Fruit fly (Drosophila melanogaster) whole organism, embryonic: ENCODE measurements around the gene wap.

Experiments
- Adf1 ChIP-seq: fragments of 200-800 bp; sonication (Bioruptor generic); IDR thresholded peaks from 2 replicates; pipeline ENCODE4 v1.3.6; 2022; ENCODE audit warnings: missing biosample characterization, missing genetic modification characterization
- B-H1 ChIP-seq: fragments of 200-800 bp; sonication (Bioruptor generic); IDR thresholded peaks from 3 replicates; pipeline ENCODE4 v1.3.6; 2022; ENCODE audit warnings: missing biosample characterization, missing genetic modification characterization
- BEAF-32 ChIP-seq: fragments of 200-800 bp; sonication (Bioruptor generic); optimal IDR thresholded peaks from 3 replicates; lab custom pipeline; 2017; ENCODE audit warnings: missing biosample characterization, missing genetic modification characterization, mild to moderate bottlenecking, moderate library complexity, missing genetic modification reagents
- Bgb ChIP-seq: fragments of 200-800 bp; sonication (Bioruptor generic); IDR thresholded peaks from 2 replicates; pipeline ENCODE4 v1.3.6; 2022; ENCODE audit warnings: missing biosample characterization, missing genetic modification characterization; ENCODE audit not compliant: partially characterized antibody
- CG10267 ChIP-seq: fragments of 200-800 bp; sonication (Bioruptor generic); optimal IDR thresholded peaks from 2 replicates; lab custom pipeline; 2018; ENCODE audit warnings: missing biosample characterization, mild to moderate bottlenecking, missing genetic modification characterization, moderate library complexity
- CG10274 ChIP-seq: fragments of 200-800 bp; sonication (Bioruptor generic); optimal IDR thresholded peaks from 3 replicates; lab custom pipeline; 2017; ENCODE audit warnings: missing biosample characterization, mild to moderate bottlenecking, missing genetic modification characterization
- CG10431 ChIP-seq: fragments of 200-800 bp; sonication (Bioruptor generic); optimal IDR thresholded peaks from 3 replicates; lab custom pipeline; 2018; ENCODE audit warnings: missing biosample characterization, mild to moderate bottlenecking, missing genetic modification characterization
- CG10654 ChIP-seq: fragments of 200-800 bp; sonication (Bioruptor generic); optimal IDR thresholded peaks from 2 replicates; lab custom pipeline; 2016; ENCODE audit warnings: missing biosample characterization, missing genetic modification characterization
- CG12219 ChIP-seq: fragments of 200-800 bp; sonication (Bioruptor generic); optimal IDR thresholded peaks from 3 replicates; lab custom pipeline; 2018; ENCODE audit warnings: missing biosample characterization, mild to moderate bottlenecking, missing genetic modification characterization
- CG14014 ChIP-seq: fragments of 200-800 bp; sonication (Bioruptor generic); IDR thresholded peaks from 2 replicates; pipeline ENCODE4 v1.3.6; 2022; ENCODE audit warnings: missing biosample characterization, missing genetic modification characterization
- CG14050 ChIP-seq: fragments of 200-800 bp; sonication (Bioruptor generic); IDR thresholded peaks from 3 replicates; pipeline ENCODE4 v1.3.6; 2022; ENCODE audit warnings: missing biosample characterization, missing genetic modification characterization
- CG14860 ChIP-seq: fragments of 200-800 bp; sonication (Bioruptor generic); IDR thresholded peaks from 3 replicates; pipeline ENCODE4 v1.3.6; 2022; ENCODE audit warnings: missing biosample characterization, missing genetic modification characterization; ENCODE audit not compliant: partially characterized antibody
- CG15601 ChIP-seq: fragments of 200-800 bp; sonication (Bioruptor generic); optimal IDR thresholded peaks from 3 replicates; lab custom pipeline; 2019; ENCODE audit warnings: missing biosample characterization, mild to moderate bottlenecking, missing genetic modification characterization, moderate library complexity
- CG17612 ChIP-seq: fragments of 200-800 bp; sonication (Bioruptor generic); IDR thresholded peaks from 2 replicates; pipeline ENCODE4 v1.3.6; 2022; ENCODE audit warnings: missing biosample characterization, missing genetic modification characterization
- CG4617 ChIP-seq: fragments of 200-800 bp; sonication (Bioruptor generic); optimal IDR thresholded peaks from 3 replicates; lab custom pipeline; 2016; ENCODE audit warnings: missing biosample characterization, missing genetic modification characterization, borderline replicate concordance
- CG4707 ChIP-seq: fragments of 200-800 bp; sonication (Bioruptor generic); optimal IDR thresholded peaks from 2 replicates; lab custom pipeline; 2018; ENCODE audit warnings: missing biosample characterization, mild to moderate bottlenecking, missing genetic modification characterization, moderate library complexity
- CG7372 ChIP-seq: fragments of 200-800 bp; sonication (Bioruptor generic); IDR thresholded peaks from 2 replicates; pipeline ENCODE4 v1.3.6; 2022; ENCODE audit warnings: missing biosample characterization, missing genetic modification characterization
- CG7963 ChIP-seq: fragments of 200-800 bp; sonication (Bioruptor generic); IDR thresholded peaks from 3 replicates; pipeline ENCODE4 v1.3.6; 2022; ENCODE audit warnings: missing biosample characterization, missing genetic modification characterization; ENCODE audit not compliant: partially characterized antibody
- CG8924 ChIP-seq: fragments of 200-800 bp; optimal IDR thresholded peaks from 3 replicates; lab custom pipeline; 2019; ENCODE audit warnings: missing biosample characterization, mild to moderate bottlenecking, missing genetic modification characterization, moderate library complexity
- CrebB ChIP-seq: fragments of 200-800 bp; sonication (Bioruptor generic); optimal IDR thresholded peaks from 3 replicates; lab custom pipeline; 2018; ENCODE audit warnings: missing biosample characterization, mild to moderate bottlenecking, missing genetic modification characterization
- Dp ChIP-seq: fragments of 200-800 bp; sonication (Bioruptor generic); optimal IDR thresholded peaks from 2 replicates; lab custom pipeline; 2018; ENCODE audit warnings: missing biosample characterization, mild to moderate bottlenecking, missing genetic modification characterization, moderate library complexity
- H15 ChIP-seq: fragments of 200-800 bp; sonication (Bioruptor generic); IDR thresholded peaks from 3 replicates; pipeline ENCODE4 v1.3.6; 2022; ENCODE audit warnings: missing biosample characterization, missing genetic modification characterization
- HLH4C ChIP-seq: fragments of 200-800 bp; sonication (Bioruptor generic); IDR thresholded peaks from 3 replicates; pipeline ENCODE4 v1.3.6; 2022; ENCODE audit warnings: missing biosample characterization, missing genetic modification characterization; ENCODE audit not compliant: partially characterized antibody
- Lpt ChIP-seq: fragments of >200 bp; optimal IDR thresholded peaks from 2 replicates; lab custom pipeline; 2018; ENCODE audit warnings: missing biosample characterization, missing genetic modification characterization
- Mad ChIP-seq: fragments of 200-800 bp; sonication (Bioruptor generic); optimal IDR thresholded peaks from 2 replicates; lab custom pipeline; 2016; ENCODE audit warnings: missing biosample characterization, missing genetic modification characterization
- Med ChIP-seq: fragments of 200-800 bp; sonication (Bioruptor generic); peaks from one replicate; lab custom pipeline; 2016; ENCODE audit warnings: missing biosample characterization, missing genetic modification characterization, mild to moderate bottlenecking, inconsistent platforms, moderate library complexity
- Myb ChIP-seq: fragments of 200-800 bp; sonication (Bioruptor generic); optimal IDR thresholded peaks from 2 replicates; lab custom pipeline; 2016; ENCODE audit warnings: missing biosample characterization, missing genetic modification characterization
- Nf-YC ChIP-seq: fragments of 200-800 bp; optimal IDR thresholded peaks from 3 replicates; lab custom pipeline; 2019; ENCODE audit warnings: missing biosample characterization, mild to moderate bottlenecking, missing genetic modification characterization, moderate library complexity
- Opbp ChIP-seq: fragments of 200-800 bp; sonication (Bioruptor generic); IDR thresholded peaks from 3 replicates; pipeline ENCODE4 v1.3.6; 2022; ENCODE audit warnings: missing biosample characterization, missing genetic modification characterization; ENCODE audit not compliant: partially characterized antibody
- Pdp1 ChIP-seq, 2 experiments: fragments of 200-800 bp; sonication (Bioruptor generic); optimal IDR thresholded peaks; 3 replicates each; lab custom pipeline; 2016; ENCODE audit warnings: missing biosample characterization in 2 of 2, missing genetic modification characterization in 2 of 2, mild to moderate bottlenecking in 1 of 2, moderate library complexity in 1 of 2
- Scr ChIP-seq: fragments of 200-800 bp; sonication (Bioruptor generic); IDR thresholded peaks from 2 replicates; pipeline ENCODE4 v1.3.6; 2022; ENCODE audit warnings: missing biosample characterization, missing genetic modification characterization; ENCODE audit not compliant: partially characterized antibody
- abd-A ChIP-seq: fragments of 200-800 bp; sonication (Bioruptor generic); optimal IDR thresholded peaks from 3 replicates; lab custom pipeline; 2019; ENCODE audit warnings: missing biosample characterization, mild to moderate bottlenecking, missing genetic modification characterization, moderate library complexity
- ap ChIP-seq: fragments of 200-800 bp; sonication (Bioruptor generic); IDR thresholded peaks from 2 replicates; pipeline ENCODE4 v1.3.6; 2022; ENCODE audit warnings: missing biosample characterization, missing genetic modification characterization
- bab2 ChIP-seq: fragments of 200-800 bp; sonication (Bioruptor generic); optimal IDR thresholded peaks from 2 replicates; lab custom pipeline; 2016; ENCODE audit warnings: missing biosample characterization, missing genetic modification characterization
- esg ChIP-seq: fragments of 200-800 bp; sonication (Bioruptor generic); conservative IDR thresholded peaks from 2 replicates; pipeline ENCODE4 v1.3.6; 2022; ENCODE audit warnings: missing biosample characterization, missing genetic modification characterization
- fd64A ChIP-seq: fragments of 200-800 bp; sonication (Bioruptor generic); optimal IDR thresholded peaks from 3 replicates; lab custom pipeline; 2018; ENCODE audit warnings: missing biosample characterization, mild to moderate bottlenecking, missing genetic modification characterization
- knrl ChIP-seq: fragments of 200-800 bp; sonication (Bioruptor generic); IDR thresholded peaks from 3 replicates; pipeline ENCODE4 v1.3.6; 2022; ENCODE audit warnings: missing biosample characterization, missing genetic modification characterization; ENCODE audit not compliant: partially characterized antibody
- lola ChIP-seq, 3 experiments: fragments of >200 bp in 2 of 3; fragments of 200-800 bp in 1 of 3; sonication (Bioruptor generic) in 1 of 3; optimal IDR thresholded peaks; 2 replicates each; lab custom pipeline; 2017 to 2019; ENCODE audit warnings: missing biosample characterization in 3 of 3, missing genetic modification characterization in 3 of 3, mild to moderate bottlenecking in 1 of 3, moderate library complexity in 1 of 3
- maf-S ChIP-seq: fragments of 200-800 bp; sonication (Bioruptor generic); optimal IDR thresholded peaks from 2 replicates; lab custom pipeline; 2016; ENCODE audit warnings: missing biosample characterization, missing genetic modification characterization
- nerfin-2 ChIP-seq: fragments of 200-800 bp; sonication (Bioruptor generic); IDR thresholded peaks from 2 replicates; pipeline ENCODE4 v1.3.6; 2022; ENCODE audit warnings: missing biosample characterization, missing genetic modification characterization; ENCODE audit not compliant: partially characterized antibody
- phol ChIP-seq: fragments of 200-800 bp; sonication (Bioruptor generic); optimal IDR thresholded peaks from 3 replicates; lab custom pipeline; 2018; ENCODE audit warnings: missing biosample characterization, mild to moderate bottlenecking, missing genetic modification characterization, moderate library complexity
- rib ChIP-seq: fragments of 200-800 bp; sonication (Bioruptor generic); IDR thresholded peaks from 2 replicates; pipeline ENCODE4 v1.3.6; 2022; ENCODE audit warnings: missing biosample characterization, missing genetic modification characterization
- scrt ChIP-seq: fragments of 200-800 bp; sonication (Bioruptor generic); optimal IDR thresholded peaks from 2 replicates; lab custom pipeline; 2018; ENCODE audit warnings: missing biosample characterization, mild to moderate bottlenecking, missing genetic modification characterization, moderate library complexity
- sens-2 ChIP-seq: fragments of 200-800 bp; sonication (Bioruptor generic); IDR thresholded peaks from 2 replicates; pipeline ENCODE4 v1.3.6; 2022; ENCODE audit warnings: missing biosample characterization, missing genetic modification characterization
- shn ChIP-seq: fragments of 200-800 bp; sonication (Bioruptor generic); optimal IDR thresholded peaks from 3 replicates; lab custom pipeline; 2016; ENCODE audit warnings: missing biosample characterization, missing genetic modification characterization
- sisA ChIP-seq: fragments of 200-800 bp; sonication (Bioruptor generic); IDR thresholded peaks from 2 replicates; pipeline ENCODE4 v1.3.6; 2022; ENCODE audit warnings: missing biosample characterization, missing genetic modification characterization
- tup ChIP-seq: fragments of 200-800 bp; sonication (Bioruptor generic); optimal IDR thresholded peaks from 2 replicates; lab custom pipeline; 2016; ENCODE audit warnings: missing biosample characterization, mild to moderate bottlenecking, missing genetic modification characterization, moderate library complexity
- zfh2 ChIP-seq: fragments of 200-800 bp; sonication (Bioruptor generic); optimal IDR thresholded peaks from 2 replicates; lab custom pipeline; 2016; ENCODE audit warnings: missing biosample characterization, missing genetic modification characterization

Gene wap

dm6 chrX:22486919-22487634, 31.9 kb upstream of the wap start (continued):
- TF ChIP-seq rib (GFP tag; lab: Robert Waterston, UW) (no peak), ap (GFP tag; lab: Robert Waterston, UW) (no peak), Med (GFP tag; lab: Kevin White, UChicago) (peak; percentile 58), CG15601 (no peak), abd-A (peak; percentile 29), shn (GFP tag; lab: Kevin White, UChicago) (no peak), Adf1 (no peak), knrl (GFP tag; lab: Robert Waterston, UW) (no peak), H15 (GFP tag; lab: Robert Waterston, UW) (no peak), BEAF-32 (GFP tag; lab: Kevin White, UChicago) (no peak), esg (no peak), Pdp1 (GFP tag; optimal IDR thresholded peaks at IDR 0.05; lab: Kevin White, UChicago) (peak in 1 of 2 experiments; percentile 49), CrebB (tag; lab: Kevin White, UChicago) (no peak)

- no peak for TF ChIP-seq B-H1 (GFP tag; lab: Robert Waterston, UW)
- no peak for TF ChIP-seq sens-2
- TF ChIP-seq Mad (GFP tag; lab: Kevin White, UChicago) = no peak
- no peak for TF ChIP-seq sisA
- TF ChIP-seq tup = no peak
- no peak for TF ChIP-seq CG10274
- TF ChIP-seq lola (GFP tag; optimal IDR thresholded peaks at IDR 0.05; lab: Kevin White, UChicago) = no peak
- no peak for TF ChIP-seq CG10267 (tag; lab: Kevin White, UChicago)
- TF ChIP-seq Scr (GFP tag; lab: Robert Waterston, UW) = peak; percentile 42
- 0 out of 3 replicates have a peak, but pooled peaks have one; percentile 37 for TF ChIP-seq CG7963 (GFP tag; lab: Robert Waterston, UW)
- no peak for TF ChIP-seq maf-S (GFP tag; lab: Kevin White, UChicago)
- no peak for TF ChIP-seq bab2 (GFP tag; lab: Kevin White, UChicago)
- TF ChIP-seq CG17612 (GFP tag; lab: Robert Waterston, UW) = no peak
- TF ChIP-seq CG7372 (GFP tag; lab: Robert Waterston, UW) = no peak
- no peak for TF ChIP-seq Myb (GFP tag; lab: Kevin White, UChicago)
- no peak for TF ChIP-seq Opbp (GFP tag; lab: Robert Waterston, UW)
- TF ChIP-seq Nf-YC (tag; lab: Kevin White, UChicago) = no peak
- TF ChIP-seq CG4707 (GFP tag; lab: Kevin White, UChicago) = no peak
- TF ChIP-seq CG4617 = no peak
- TF ChIP-seq scrt (GFP tag; lab: Kevin White, UChicago) = no peak
- TF ChIP-seq Dp (GFP tag; lab: Kevin White, UChicago) = no peak
- TF ChIP-seq CG14860 (GFP tag; lab: Robert Waterston, UW) = peak; percentile 49; the same call in 1 of the 3 replicates
- TF ChIP-seq CG10654 (GFP tag; lab: Kevin White, UChicago) = no peak
- TF ChIP-seq zfh2 = no peak
- TF ChIP-seq Bgb (GFP tag; lab: Robert Waterston, UW) = peak; percentile 34; the same call in 1 of the 2 replicates
- TF ChIP-seq fd64A (GFP tag; lab: Kevin White, UChicago) = no peak
- TF ChIP-seq CG10431 (GFP tag; lab: Kevin White, UChicago) = no peak
- no peak for TF ChIP-seq phol
- 0 out of 2 replicates have a peak, but pooled peaks have one; percentile 19 for TF ChIP-seq nerfin-2 (GFP tag; lab: Robert Waterston, UW)
- no peak for TF ChIP-seq Lpt (GFP tag; lab: Kevin White, UChicago)
- no peak for TF ChIP-seq CG8924 (tag; lab: Kevin White, UChicago)
- no peak for TF ChIP-seq CG14014 (GFP tag; lab: Robert Waterston, UW)
- TF ChIP-seq HLH4C = peak; percentile 78; the same call in 2 of the 3 replicates
- TF ChIP-seq CG12219 (GFP tag; lab: Kevin White, UChicago) = no peak
- TF ChIP-seq CG14050 (GFP tag; lab: Robert Waterston, UW) = no peak
Observed at dm6 chrX:22486487-22486886, 31.3 kb upstream of the wap start.
